Worm (Caenorhabditis elegans) whole organism, midembryonic: Measurements from ENCODE around the gene eak-4.

ENCODE experiments used
- T22C8.4 ChIP-seq: fragments of 200-800 bp; sonication (Bioruptor generic); IDR thresholded peaks from 2 replicates; pipeline ENCODE4 v1.3.6; 2022; ENCODE audit warnings: missing genetic modification characterization, missing compliant biosample characterization
- cog-1 ChIP-seq: sonication (generic microtip); optimal IDR thresholded peaks from 2 replicates; lab custom pipeline; 2016; ENCODE audit warnings: missing genetic modification characterization, missing compliant biosample characterization
- flt-1 ChIP-seq: fragments of 200-800 bp; sonication (Bioruptor generic); IDR thresholded peaks from 2 replicates; pipeline ENCODE4 v1.3.6; 2022; ENCODE audit warnings: missing genetic modification characterization, missing compliant biosample characterization
- klf-2 ChIP-seq: fragments of 200-800 bp; sonication (Bioruptor generic); conservative IDR thresholded peaks from 2 replicates; pipeline ENCODE4 v1.3.6; 2022; ENCODE audit warnings: missing genetic modification reagents, missing genetic modification characterization, missing compliant biosample characterization
- med-1 ChIP-seq: sonication (generic microtip); optimal IDR thresholded peaks from 2 replicates; lab custom pipeline; 2017; ENCODE audit warnings: missing genetic modification characterization, mild to moderate bottlenecking, missing compliant biosample characterization, antibody characterized with exemption, missing genetic modification reagents; ENCODE audit not compliant: insufficient read depth
- ref-1 ChIP-seq: fragments of 200-800 bp; sonication (Bioruptor generic); conservative IDR thresholded peaks from 2 replicates; pipeline ENCODE4 v1.3.6; 2022; ENCODE audit warnings: missing genetic modification reagents, missing genetic modification characterization, missing compliant biosample characterization
- tab-1 ChIP-seq: fragments of 200-800 bp; sonication (Bioruptor generic); IDR thresholded peaks from 2 replicates; pipeline ENCODE4 v1.3.6; 2022; ENCODE audit warnings: missing genetic modification characterization, missing compliant biosample characterization
- ztf-23 ChIP-seq: fragments of 200-800 bp; sonication (Bioruptor generic); IDR thresholded peaks from 2 replicates; pipeline ENCODE4 v1.3.6; 2022; ENCODE audit warnings: missing genetic modification reagents, missing genetic modification characterization, missing compliant biosample characterization
- ztf-29 ChIP-seq: fragments of 200-800 bp; sonication (Bioruptor generic); IDR thresholded peaks from 2 replicates; pipeline ENCODE4 v1.3.6; 2022; ENCODE audit warnings: missing genetic modification reagents, missing genetic modification characterization, missing compliant biosample characterization

The eak-4 gene

DNA sequence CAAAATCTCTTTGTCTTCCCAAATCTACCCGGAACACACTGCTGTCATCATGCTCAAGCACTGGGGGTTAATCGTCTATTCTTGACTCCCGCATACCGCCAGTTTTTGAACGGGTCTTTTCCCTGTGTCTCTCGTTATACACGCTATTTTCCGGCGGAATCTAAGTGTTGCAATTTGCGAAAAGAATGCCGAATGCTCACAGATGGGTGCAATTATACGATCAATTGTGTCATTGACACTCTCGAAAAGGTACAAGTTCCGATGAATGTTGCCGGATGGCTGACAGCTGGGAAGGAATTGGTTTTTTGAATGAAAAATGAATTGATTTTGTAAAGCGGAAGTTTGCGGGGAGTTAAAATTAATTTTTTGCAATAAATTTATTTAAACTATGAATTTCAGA, 26.6 kb upstream of the eak-4 start:
- TF ChIP-seq ztf-23 (GFP tag; lab: Robert Waterston, UW) (no peak), klf-2 (GFP tag; lab: Robert Waterston, UW) (no peak), tab-1 (GFP tag; lab: Robert Waterston, UW) (no peak), flt-1 (no peak), cog-1 (no peak), ztf-29 (GFP tag; lab: Robert Waterston, UW) (no peak), med-1 (GFP tag; lab: Kevin White, UChicago) (no peak), ref-1 (GFP tag; lab: Robert Waterston, UW) (no peak), T22C8.4 (GFP tag; lab: Robert Waterston, UW) (no peak)

DNA sequence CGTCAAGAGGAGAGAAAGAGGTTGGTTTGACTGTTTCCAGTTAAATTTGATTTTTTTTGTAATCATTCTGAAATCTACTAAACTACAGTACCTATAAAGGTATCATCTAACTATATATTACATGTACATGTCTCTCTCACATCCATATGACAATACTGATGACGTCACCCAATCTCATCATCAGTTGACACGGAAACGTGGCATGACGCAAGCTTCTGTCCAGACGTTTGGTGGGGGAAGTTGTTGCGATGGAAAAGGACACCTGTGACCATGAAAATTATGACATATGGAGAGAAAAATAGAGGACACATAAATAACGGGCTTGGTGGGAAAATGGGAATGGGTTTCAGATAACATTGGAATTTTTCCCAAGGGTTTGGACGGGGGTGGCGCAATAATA, 23.7 kb upstream of the eak-4 start:
- TF ChIP-seq ztf-23 (GFP tag; lab: Robert Waterston, UW), result no peak
- TF ChIP-seq ref-1 (GFP tag; lab: Robert Waterston, UW), result no peak
- TF ChIP-seq T22C8.4 (GFP tag; lab: Robert Waterston, UW), result no peak
- TF ChIP-seq ztf-29 (GFP tag; lab: Robert Waterston, UW), result no peak
- TF ChIP-seq med-1 (GFP tag; lab: Kevin White, UChicago), result no peak
- no peak for TF ChIP-seq tab-1 (GFP tag; lab: Robert Waterston, UW)
- no peak for TF ChIP-seq klf-2 (GFP tag; lab: Robert Waterston, UW)
- TF ChIP-seq flt-1, result no peak

DNA sequence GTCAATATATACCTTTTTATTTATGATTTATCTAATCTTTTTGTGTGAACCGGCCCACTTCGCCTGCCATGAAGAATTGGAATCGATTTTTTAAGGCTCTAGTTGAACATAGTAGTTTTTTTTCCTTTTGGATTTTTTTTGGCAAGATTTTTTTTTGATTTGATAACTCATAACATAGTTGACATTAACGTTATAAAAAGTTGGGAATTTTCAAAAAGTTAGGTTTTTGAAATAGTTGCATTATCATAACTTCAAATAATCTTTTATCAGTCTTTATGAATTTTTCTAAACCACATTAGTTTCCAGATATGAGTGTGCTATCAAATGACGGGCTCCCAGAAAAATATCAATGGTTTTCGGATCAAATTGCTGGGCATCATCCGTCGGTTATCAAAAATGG, 22.5 kb upstream of the eak-4 start, which contains the start of gene ipmk-1:
TSS of gene ipmk-1 (plus strand) at position 301 of the 400 bp plus-strand sequence.
- TF ChIP-seq tab-1 (GFP tag; lab: Robert Waterston, UW), result no peak
- no peak for TF ChIP-seq klf-2 (GFP tag; lab: Robert Waterston, UW)
- no peak for TF ChIP-seq ztf-29 (GFP tag; lab: Robert Waterston, UW)
- no peak for TF ChIP-seq med-1 (GFP tag; lab: Kevin White, UChicago)
- TF ChIP-seq T22C8.4 (GFP tag; lab: Robert Waterston, UW), result no peak
- no peak for TF ChIP-seq flt-1
- TF ChIP-seq ztf-23 (GFP tag; lab: Robert Waterston, UW), result no peak
- TF ChIP-seq cog-1, result no peak
- TF ChIP-seq ref-1 (GFP tag; lab: Robert Waterston, UW), result no peak

DNA sequence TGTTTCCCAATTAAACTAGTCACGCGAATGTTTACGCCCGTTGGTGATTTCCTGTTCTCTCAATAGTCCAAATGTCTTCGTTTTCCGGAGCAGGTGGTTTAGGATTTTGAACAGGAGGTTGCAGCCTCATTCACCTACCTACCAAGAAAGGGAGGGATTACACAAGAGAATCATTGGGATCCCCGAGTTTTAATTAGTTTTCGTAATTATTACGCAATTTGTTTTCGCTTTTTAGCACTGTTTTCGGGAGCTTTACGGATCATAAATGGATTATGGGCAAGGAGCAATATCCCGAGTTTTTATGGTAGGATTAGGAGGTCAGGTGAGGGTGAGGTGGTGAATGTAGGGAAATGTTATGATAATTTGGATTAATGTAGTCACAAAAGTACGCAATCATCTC, 20.6 kb upstream of the eak-4 start:
- no peak for TF ChIP-seq ref-1 (GFP tag; lab: Robert Waterston, UW)
- no peak for TF ChIP-seq flt-1
- no peak for TF ChIP-seq tab-1 (GFP tag; lab: Robert Waterston, UW)
- TF ChIP-seq cog-1, result no peak
- TF ChIP-seq ztf-23 (GFP tag; lab: Robert Waterston, UW), result no peak
- TF ChIP-seq klf-2 (GFP tag; lab: Robert Waterston, UW), result no peak
- TF ChIP-seq med-1 (GFP tag; lab: Kevin White, UChicago), result no peak
- TF ChIP-seq ztf-29 (GFP tag; lab: Robert Waterston, UW), result no peak
- no peak for TF ChIP-seq T22C8.4 (GFP tag; lab: Robert Waterston, UW)

DNA sequence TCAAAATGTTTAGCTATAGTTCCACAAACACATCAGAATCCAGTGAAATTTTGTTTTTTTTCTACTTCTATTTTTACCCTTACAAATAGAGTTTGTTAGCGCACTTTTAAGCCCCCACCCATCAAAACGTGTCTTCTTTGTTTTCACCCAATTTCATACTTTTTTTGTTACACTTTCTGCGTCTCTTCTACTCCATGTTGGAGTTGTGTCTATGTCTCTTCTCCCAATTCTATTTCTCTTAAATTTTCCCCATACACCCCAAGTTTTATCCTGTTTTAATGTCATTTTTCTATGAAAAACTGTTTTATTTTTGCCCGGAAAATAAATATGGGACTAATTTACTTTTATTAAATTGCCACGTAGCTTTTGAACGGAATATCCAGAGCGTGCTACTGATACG, 20.1 kb upstream of the eak-4 start:
- TF ChIP-seq flt-1 (no peak), ztf-23 (GFP tag; lab: Robert Waterston, UW) (no peak)

DNA sequence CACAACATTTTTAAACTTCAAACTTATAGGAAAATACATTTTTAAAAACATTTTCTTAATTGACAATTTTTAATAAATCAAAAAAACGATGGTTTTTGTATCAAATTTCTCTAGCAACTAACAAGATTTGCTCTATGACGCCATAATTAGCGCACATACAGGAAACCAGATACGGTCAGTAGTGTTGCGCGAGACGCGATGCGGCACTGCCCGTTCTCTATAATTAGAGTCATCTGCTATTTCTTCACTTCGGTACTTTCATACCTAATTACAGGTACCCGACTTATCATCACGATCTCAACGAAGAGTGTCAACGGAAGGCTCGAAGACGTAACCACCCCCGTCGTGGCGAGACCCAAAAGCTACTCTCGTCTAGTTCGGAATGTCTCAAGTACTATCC, 19.3 kb upstream of the eak-4 start:
- TF ChIP-seq tab-1 (GFP tag; lab: Robert Waterston, UW), result no peak
- 0 out of 2 replicates have a peak, but pooled peaks have one; percentile 43 for TF ChIP-seq flt-1

DNA sequence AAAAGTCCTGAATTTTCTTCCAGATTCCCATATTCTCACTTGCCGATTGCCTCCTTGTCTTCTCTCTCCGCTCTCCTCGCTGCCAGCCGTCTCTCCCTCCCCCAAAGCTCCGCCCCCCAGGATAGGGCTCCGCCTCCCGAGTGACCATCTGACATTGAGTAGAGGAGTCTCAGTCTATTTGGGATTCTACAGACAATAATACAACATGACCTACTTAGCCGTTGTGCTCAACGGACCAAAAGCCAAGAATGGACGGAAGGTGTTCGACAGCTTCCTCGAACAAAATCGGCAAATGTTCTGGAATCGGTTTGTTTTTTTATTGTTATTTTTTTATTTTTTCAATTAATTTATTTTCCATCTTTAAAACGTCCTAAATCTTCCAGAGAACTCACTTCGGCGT, 16.7 kb upstream of the eak-4 start, which contains the start of gene ham-1:
TSS of gene ham-1 (plus strand) at position 173 of the 400 bp plus-strand sequence.
- TF ChIP-seq med-1 (GFP tag; lab: Kevin White, UChicago) (no peak), ztf-29 (GFP tag; lab: Robert Waterston, UW) (no peak), ref-1 (GFP tag; lab: Robert Waterston, UW) (no peak), ztf-23 (GFP tag; lab: Robert Waterston, UW) (no peak), T22C8.4 (GFP tag; lab: Robert Waterston, UW) (no peak)

DNA sequence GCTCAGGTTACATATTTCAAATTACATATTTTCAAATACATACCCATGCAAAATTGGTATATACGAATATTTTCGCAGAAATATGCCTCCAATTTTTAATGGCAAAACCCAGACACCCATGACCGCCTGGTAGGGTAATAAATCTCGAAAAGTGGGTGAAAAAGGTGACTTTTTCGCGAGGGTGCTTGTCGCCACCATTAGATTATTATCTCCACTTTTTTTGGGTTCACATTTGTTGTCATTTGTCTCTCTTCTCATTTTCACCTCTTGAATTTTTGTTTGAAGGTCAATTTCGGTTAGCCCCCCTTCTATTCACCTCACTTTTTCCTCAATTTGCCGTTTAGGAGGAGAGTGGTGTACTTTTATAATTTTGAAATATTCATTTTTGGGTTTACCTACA, 14.9 kb upstream of the eak-4 start:
- TF ChIP-seq tab-1 (GFP tag; lab: Robert Waterston, UW) (no peak), ztf-23 (GFP tag; lab: Robert Waterston, UW) (no peak), ref-1 (GFP tag; lab: Robert Waterston, UW) (no peak), ztf-29 (GFP tag; lab: Robert Waterston, UW) (no peak), T22C8.4 (GFP tag; lab: Robert Waterston, UW) (no peak), flt-1 (no peak), med-1 (GFP tag; lab: Kevin White, UChicago) (no peak)

DNA sequence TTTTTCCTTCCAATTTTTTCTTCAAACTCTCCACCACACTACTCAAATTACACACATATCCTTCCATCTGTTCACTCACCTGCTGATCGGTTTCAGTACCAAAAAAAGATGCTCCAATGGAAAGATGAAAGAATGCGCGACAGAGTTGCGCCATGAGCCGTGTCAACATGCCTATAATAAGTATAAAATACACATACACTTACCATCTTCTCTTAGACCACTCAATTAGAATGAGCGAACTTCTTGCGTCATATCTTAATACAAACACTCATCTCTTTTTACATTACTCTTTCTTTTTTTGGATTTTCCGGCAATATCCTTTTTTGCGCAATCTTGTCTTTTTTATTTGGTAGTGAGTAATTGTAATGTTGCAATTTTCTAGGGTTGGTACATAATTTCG, 12.4 kb upstream of the eak-4 start:
- TF ChIP-seq tab-1 (GFP tag; lab: Robert Waterston, UW) (no peak), ztf-29 (GFP tag; lab: Robert Waterston, UW) (no peak), flt-1 (no peak), ztf-23 (GFP tag; lab: Robert Waterston, UW) (no peak), med-1 (GFP tag; lab: Kevin White, UChicago) (no peak), klf-2 (GFP tag; lab: Robert Waterston, UW) (no peak), T22C8.4 (GFP tag; lab: Robert Waterston, UW) (no peak), cog-1 (no peak)

DNA sequence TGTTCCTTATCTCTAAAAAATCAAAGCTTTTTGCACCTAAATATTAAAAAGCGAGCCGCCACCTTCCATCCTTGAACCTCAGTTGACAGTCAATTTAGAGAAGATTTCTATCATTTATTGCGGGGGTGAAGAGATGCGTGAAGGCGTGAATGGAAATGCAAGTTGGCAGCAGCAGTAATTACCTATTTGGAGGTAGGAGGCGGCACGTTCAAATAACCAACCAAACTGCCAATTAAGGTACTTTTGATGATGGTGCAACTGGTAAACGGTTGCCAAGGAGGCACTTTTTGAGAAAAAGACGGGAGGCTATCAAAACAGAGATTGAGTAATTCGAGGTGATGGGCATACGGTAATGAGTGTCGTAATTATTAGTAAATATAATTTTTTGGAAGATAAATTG, 11.0 kb upstream of the eak-4 start:
- no peak for TF ChIP-seq ztf-29 (GFP tag; lab: Robert Waterston, UW)
- TF ChIP-seq flt-1, result no peak
- no peak for TF ChIP-seq klf-2 (GFP tag; lab: Robert Waterston, UW)
- no peak for TF ChIP-seq tab-1 (GFP tag; lab: Robert Waterston, UW)
- no peak for TF ChIP-seq cog-1
- TF ChIP-seq med-1 (GFP tag; lab: Kevin White, UChicago), result no peak
- TF ChIP-seq T22C8.4 (GFP tag; lab: Robert Waterston, UW), result no peak
- TF ChIP-seq ref-1 (GFP tag; lab: Robert Waterston, UW), result no peak
- TF ChIP-seq ztf-23 (GFP tag; lab: Robert Waterston, UW), result no peak
